Worm (Caenorhabditis elegans): ENCODE data around the gene F35C11.5.

F35C11.5 gene

DNA sequence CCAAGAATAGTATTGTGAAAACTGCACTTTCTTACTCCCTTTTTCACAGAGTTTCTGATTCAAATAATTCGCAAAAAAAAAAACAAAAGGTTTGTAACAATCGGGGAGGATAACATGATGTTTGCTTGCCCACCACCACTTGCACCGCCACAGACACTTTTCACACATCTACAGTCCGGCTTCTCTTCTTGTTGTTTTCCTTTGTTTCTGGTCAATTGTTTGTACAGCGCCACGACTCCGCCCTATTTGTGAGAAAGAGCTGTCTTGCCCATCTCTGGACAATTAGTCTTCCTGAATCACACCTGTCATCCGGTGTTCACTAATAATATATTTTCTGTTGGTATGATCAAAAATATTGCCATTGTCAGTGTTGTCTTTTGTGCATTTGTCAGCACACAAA, 22.6 kb upstream of the F35C11.5 start, which contains the start of gene M110.9:
M110.9 (plus strand) TSS at position 301 of the 400 bp plus-strand sequence.
- no peak for TF ChIP-seq Y55F3AM.14 (GFP tag; optimal IDR thresholded peaks at IDR 0.05)
- TF ChIP-seq alr-1 (tag; optimal IDR thresholded peaks at IDR 0.05): no peak
- no peak for TF ChIP-seq mbf-1 (tag; optimal IDR thresholded peaks at IDR 0.05)
- TF ChIP-seq aly-2 (tag; optimal IDR thresholded peaks at IDR 0.05): no peak
- no peak for TF ChIP-seq gmeb-1 (tag; optimal IDR thresholded peaks at IDR 0.05)
- no peak for TF ChIP-seq C34F6.9 (tag; optimal IDR thresholded peaks at IDR 0.05)
- TF ChIP-seq blmp-1 (tag; optimal IDR thresholded peaks at IDR 0.05; ENCODE audit: insufficient read depth): no peak
- no peak for TF ChIP-seq lin-39 (tag; optimal IDR thresholded peaks at IDR 0.05)
- no peak for TF ChIP-seq crh-2 (tag; optimal IDR thresholded peaks at IDR 0.05)
- TF ChIP-seq ceh-82 (tag; optimal IDR thresholded peaks at IDR 0.05): no peak
- no peak for TF ChIP-seq elt-1 (tag; optimal IDR thresholded peaks at IDR 0.05)
- TF ChIP-seq unc-62 (GFP tag; optimal IDR thresholded peaks at IDR 0.05): no peak

ce11 chrII:8232489-8232888, 21.1 kb upstream of the F35C11.5 start, which contains the start of gene M110.7:
TSS of gene M110.7 (plus strand) at chrII:8232789.
- no peak for TF ChIP-seq nhr-10 (tag; optimal IDR thresholded peaks at IDR 0.05)
- TF ChIP-seq nhr-11 (tag; optimal IDR thresholded peaks at IDR 0.05): no peak

DNA sequence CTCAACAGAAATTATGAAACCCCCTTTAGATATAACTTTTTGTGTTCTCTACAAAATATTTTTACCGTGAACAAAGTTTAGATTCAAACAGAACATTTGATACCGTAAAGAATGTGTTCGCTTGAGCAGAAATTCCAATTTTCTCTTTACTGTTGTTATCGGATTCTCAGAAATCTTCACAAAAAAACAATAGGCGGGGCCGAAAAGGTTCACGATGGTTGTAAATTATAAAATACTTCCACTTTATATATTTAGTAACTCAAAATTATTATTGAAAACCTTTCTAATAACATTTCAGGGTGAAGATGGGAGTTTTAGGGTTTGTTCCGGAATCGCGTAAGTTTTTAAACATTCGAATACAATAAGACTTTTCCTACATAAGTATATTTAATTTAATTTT, 15.4 kb upstream of the F35C11.5 start, which contains the start of gene nlp-5:
nlp-5 (plus strand) TSS at position 301 of the 400 bp plus-strand sequence.
- no peak for TF ChIP-seq gmeb-1 (tag; optimal IDR thresholded peaks at IDR 0.05)

DNA sequence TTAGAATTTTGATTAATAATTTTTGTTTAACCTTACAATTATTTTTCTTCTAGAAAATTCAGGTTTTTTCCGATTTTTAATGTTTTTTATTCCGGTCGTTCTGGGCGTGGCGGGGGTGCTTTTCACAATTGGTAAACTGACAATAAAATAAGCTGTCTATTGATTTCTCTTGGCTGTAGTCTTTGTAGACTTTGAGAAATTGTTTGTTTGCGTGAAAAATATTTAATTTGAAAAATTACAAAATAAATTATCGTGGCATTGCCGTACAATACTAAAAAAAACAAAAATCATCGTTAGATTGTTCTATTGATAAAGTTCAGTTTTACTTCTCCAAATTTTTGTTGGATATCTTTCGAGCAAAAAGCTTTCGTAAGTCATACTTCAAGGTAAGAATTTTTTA, 7.1 kb upstream of the F35C11.5 start, which contains the start of gene F35C11.3:
F35C11.3 (plus strand) TSS at position 301 of the 400 bp plus-strand sequence.
- TF ChIP-seq ztf-1 (GFP tag; conservative IDR thresholded peaks at IDR 0.05) (no peak), mdl-1 (tag; optimal IDR thresholded peaks at IDR 0.05) (no peak), nhr-23 (tag; optimal IDR thresholded peaks at IDR 0.05) (no peak), lin-13 (GFP tag; optimal IDR thresholded peaks at IDR 0.05) (no peak), alr-1 (tag; optimal IDR thresholded peaks at IDR 0.05) (no peak), R02D3.7 (tag; optimal IDR thresholded peaks at IDR 0.05) (no peak), nhr-6 (tag; optimal IDR thresholded peaks at IDR 0.05) (no peak), elt-3 (tag; optimal IDR thresholded peaks at IDR 0.05) (no peak), sma-9 (GFP tag; optimal IDR thresholded peaks at IDR 0.05) (no peak), sma-9 (tag; optimal IDR thresholded peaks at IDR 0.05) (no peak), mab-5 (tag; optimal IDR thresholded peaks at IDR 0.05) (no peak), lsy-2 (tag; optimal IDR thresholded peaks at IDR 0.05) (no peak), ZK546.5 (tag; optimal IDR thresholded peaks at IDR 0.05) (no peak), mbf-1 (tag; optimal IDR thresholded peaks at IDR 0.05) (no peak), C34F6.9 (tag; optimal IDR thresholded peaks at IDR 0.05) (no peak)

DNA sequence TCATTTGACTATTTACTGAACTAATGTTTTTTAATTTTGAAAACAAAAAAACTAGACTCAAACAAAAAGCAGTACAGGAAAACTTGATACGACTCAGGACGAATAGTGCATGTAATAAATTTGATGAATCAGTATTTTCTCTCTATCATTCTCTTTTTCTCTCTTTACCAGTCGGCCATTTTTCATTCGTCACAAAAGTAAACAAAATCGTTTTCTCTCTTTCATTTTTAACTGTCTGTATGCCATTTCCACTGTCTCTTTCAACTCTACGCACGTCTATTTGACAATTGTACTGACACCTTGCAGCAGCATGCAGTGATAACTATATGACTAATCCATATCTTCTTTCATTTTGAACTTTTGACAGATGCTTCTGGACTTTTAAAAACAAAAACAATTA, 4.8 kb upstream of the F35C11.5 start, which contains the start of the genes F35C11.2 and F35C11.4:
F35C11.2 (minus strand) TSS at position 90 of the 400 bp plus-strand sequence.
F35C11.4 (plus strand) TSS at position 260 of the 400 bp plus-strand sequence.
- TF ChIP-seq nhr-10 (tag; optimal IDR thresholded peaks at IDR 0.05) (no peak), mab-5 (tag; optimal IDR thresholded peaks at IDR 0.05) (no peak), zag-1 (tag; optimal IDR thresholded peaks at IDR 0.05) (no peak), nhr-237 (tag; optimal IDR thresholded peaks at IDR 0.05) (no peak), snpc-4 (tag; optimal IDR thresholded peaks at IDR 0.05) (no peak), C34F6.9 (tag; optimal IDR thresholded peaks at IDR 0.05) (no peak), elt-1 (tag; optimal IDR thresholded peaks at IDR 0.05) (no peak), lsy-2 (tag; optimal IDR thresholded peaks at IDR 0.05) (no peak), nhr-129 (tag; optimal IDR thresholded peaks at IDR 0.05) (peak; percentile 2), sma-9 (GFP tag; optimal IDR thresholded peaks at IDR 0.05) (no peak), sma-9 (tag; optimal IDR thresholded peaks at IDR 0.05) (no peak), nhr-12 (tag; optimal IDR thresholded peaks at IDR 0.05) (no peak), ztf-1 (GFP tag; conservative IDR thresholded peaks at IDR 0.05) (no peak), gmeb-1 (tag; optimal IDR thresholded peaks at IDR 0.05) (peak; percentile 37), ztf-4 (tag; optimal IDR thresholded peaks at IDR 0.05) (no peak), nhr-25 (tag; optimal IDR thresholded peaks at IDR 0.05) (no peak), nhr-23 (tag; optimal IDR thresholded peaks at IDR 0.05) (no peak), mbf-1 (tag; optimal IDR thresholded peaks at IDR 0.05) (no peak), nhr-6 (tag; optimal IDR thresholded peaks at IDR 0.05) (no peak), crh-2 (tag; optimal IDR thresholded peaks at IDR 0.05) (no peak), peb-1 (tag; optimal IDR thresholded peaks at IDR 0.05) (no peak), skn-1 (tag; optimal IDR thresholded peaks at IDR 0.05) (no peak), unc-55 (GFP tag; optimal IDR thresholded peaks at IDR 0.05) (no peak), lin-11 (tag; optimal IDR thresholded peaks at IDR 0.05) (no peak), ceh-16 (tag; optimal IDR thresholded peaks at IDR 0.05) (no peak), egl-27 (tag; optimal IDR thresholded peaks at IDR 0.05) (no peak), sma-3 (GFP tag; optimal IDR thresholded peaks at IDR 0.05) (peak; percentile 31), R02D3.7 (tag; optimal IDR thresholded peaks at IDR 0.05) (no peak), sem-4 (tag; optimal IDR thresholded peaks at IDR 0.05) (no peak), aly-2 (tag; optimal IDR thresholded peaks at IDR 0.05) (no peak), ceh-82 (tag; optimal IDR thresholded peaks at IDR 0.05) (no peak), elt-3 (tag; optimal IDR thresholded peaks at IDR 0.05) (no peak), blmp-1 (tag; optimal IDR thresholded peaks at IDR 0.05; ENCODE audit: insufficient read depth) (no peak), nhr-11 (tag; optimal IDR thresholded peaks at IDR 0.05) (no peak), lin-39 (tag; optimal IDR thresholded peaks at IDR 0.05) (no peak), fos-1 (tag; optimal IDR thresholded peaks at IDR 0.05) (peak; percentile 98), ama-1 (optimal IDR thresholded peaks at IDR 0.05) (no peak)
